Fruit fly (Drosophila melanogaster) whole organism, embryonic: ENCODE data around the gene ric8a.

Experiments used
- B-H1 ChIP-seq: fragments of 200-800 bp; sonication (Bioruptor generic); IDR thresholded peaks from 3 replicates; pipeline ENCODE4 v1.3.6; 2022; ENCODE audit warnings: missing biosample characterization, missing genetic modification characterization
- CG10543 ChIP-seq: fragments of 200-800 bp; sonication (Bioruptor generic); optimal IDR thresholded peaks from 3 replicates; lab custom pipeline; 2017; ENCODE audit warnings: missing biosample characterization, mild to moderate bottlenecking, missing genetic modification characterization, moderate library complexity
- CG9932 ChIP-seq: fragments of 200-800 bp; sonication (Bioruptor generic); IDR thresholded peaks from 2 replicates; pipeline ENCODE4 v1.3.6; 2022; ENCODE audit warnings: missing biosample characterization, missing genetic modification characterization
- Chrac-16 ChIP-seq: fragments of 200-800 bp; sonication (Bioruptor generic); optimal IDR thresholded peaks from 3 replicates; lab custom pipeline; 2016; ENCODE audit warnings: missing biosample characterization, missing genetic modification characterization
- MTF-1 ChIP-seq: fragments of 200-800 bp; sonication (Bioruptor generic); optimal IDR thresholded peaks from 2 replicates; lab custom pipeline; 2018; ENCODE audit warnings: missing biosample characterization, mild to moderate bottlenecking, missing genetic modification characterization, borderline replicate concordance
- fd3F ChIP-seq: fragments of 200-800 bp; sonication (Bioruptor generic); optimal IDR thresholded peaks from 2 replicates; lab custom pipeline; 2018; ENCODE audit warnings: missing biosample characterization, mild to moderate bottlenecking, missing genetic modification characterization, moderate library complexity

- no peak for TF ChIP-seq Chrac-16 (GFP tag; lab: Kevin White, UChicago)
- no peak for TF ChIP-seq CG9932
- no peak for TF ChIP-seq CG10543 (GFP tag; lab: Kevin White, UChicago)
- no peak for TF ChIP-seq B-H1 (GFP tag; lab: Robert Waterston, UW)
- TF ChIP-seq MTF-1: no peak
- no peak for TF ChIP-seq fd3F
These were observed 41.4 kb upstream of the ric8a start, which contains the start of gene Obp8a for dm6 chrX:9214576-9214975.
